Worm (Caenorhabditis elegans) whole organism, early embryonic: ENCODE measurements around the gene srh-178.

Source experiments
- B0310.2 ChIP-seq: sonication (generic microtip); optimal IDR thresholded peaks from 2 replicates; lab custom pipeline; 2016; ENCODE audit warnings: mild to moderate bottlenecking, missing genetic modification characterization, missing compliant biosample characterization
- F13C5.2 ChIP-seq: sonication (generic microtip); optimal IDR thresholded peaks from 2 replicates; lab custom pipeline; 2017; ENCODE audit warnings: mild to moderate bottlenecking, missing genetic modification characterization, inconsistent platforms, missing compliant biosample characterization
- aly-1 ChIP-seq: sonication (generic microtip); optimal IDR thresholded peaks from 2 replicates; lab custom pipeline; 2016; ENCODE audit warnings: missing genetic modification characterization, missing compliant biosample characterization
- ama-1 ChIP-seq: fragments of 150-350 bp; optimal IDR thresholded peaks from 2 replicates; lab custom pipeline; 2014
- ceh-13 ChIP-seq: fragments of 200-800 bp; sonication (Bioruptor generic); optimal IDR thresholded peaks from 2 replicates; lab custom pipeline; 2018; ENCODE audit warnings: mild to moderate bottlenecking, missing genetic modification characterization, missing compliant biosample characterization
- ceh-36 ChIP-seq: sonication (generic microtip); optimal IDR thresholded peaks from 2 replicates; lab custom pipeline; 2016; ENCODE audit warnings: missing genetic modification characterization, inconsistent platforms, missing compliant biosample characterization
- ets-7 ChIP-seq: sonication (generic microtip); optimal IDR thresholded peaks from 2 replicates; lab custom pipeline; 2016; ENCODE audit warnings: missing genotype, missing genetic modification characterization, missing compliant biosample characterization
- flt-1 ChIP-seq: fragments of 200-800 bp; sonication (Bioruptor generic); IDR thresholded peaks from 2 replicates; pipeline ENCODE4 v1.3.6; 2022; ENCODE audit warnings: missing genetic modification characterization, missing compliant biosample characterization
- hmbx-1 ChIP-seq: sonication (generic microtip); optimal IDR thresholded peaks from 2 replicates; lab custom pipeline; 2016; ENCODE audit warnings: mild to moderate bottlenecking, missing genetic modification characterization, missing compliant biosample characterization
- hmg-4 ChIP-seq: fragments of 200-800 bp; sonication (Bioruptor generic); optimal IDR thresholded peaks from 2 replicates; lab custom pipeline; 2018; ENCODE audit warnings: mild to moderate bottlenecking, missing genetic modification characterization, missing compliant biosample characterization
- hnd-1 ChIP-seq: sonication (generic microtip); optimal IDR thresholded peaks from 2 replicates; lab custom pipeline; 2016; ENCODE audit warnings: missing genetic modification characterization, missing compliant biosample characterization
- pes-1 ChIP-seq: fragments of 200-800 bp; sonication (Bioruptor generic); IDR thresholded peaks from 2 replicates; pipeline ENCODE4 v1.3.6; 2022; ENCODE audit warnings: missing genetic modification reagents, missing genetic modification characterization, missing compliant biosample characterization
- scrt-1 ChIP-seq: fragments of 200-800 bp; sonication (Bioruptor generic); IDR thresholded peaks from 2 replicates; pipeline ENCODE4 v1.3.6; 2022; ENCODE audit warnings: missing genetic modification characterization, missing compliant biosample characterization
- sea-1 ChIP-seq: fragments of 200-800 bp; sonication (Bioruptor generic); conservative IDR thresholded peaks from 2 replicates; pipeline ENCODE4 v1.3.6; 2022; ENCODE audit warnings: missing genetic modification characterization, missing compliant biosample characterization
- tbx-11 ChIP-seq: fragments of 200-800 bp; sonication (Bioruptor generic); IDR thresholded peaks from 2 replicates; pipeline ENCODE4 v1.3.6; 2022; ENCODE audit warnings: missing genetic modification characterization, missing compliant biosample characterization
- tbx-37 ChIP-seq: fragments of 200-800 bp; sonication (Bioruptor generic); conservative IDR thresholded peaks from 2 replicates; pipeline ENCODE4 v1.3.6; 2022; ENCODE audit warnings: missing genetic modification reagents, missing genetic modification characterization, missing compliant biosample characterization
- tra-4 ChIP-seq: sonication (generic microtip); optimal IDR thresholded peaks from 2 replicates; lab custom pipeline; 2017; ENCODE audit warnings: missing genetic modification characterization, missing compliant biosample characterization

Gene srh-178

DNA sequence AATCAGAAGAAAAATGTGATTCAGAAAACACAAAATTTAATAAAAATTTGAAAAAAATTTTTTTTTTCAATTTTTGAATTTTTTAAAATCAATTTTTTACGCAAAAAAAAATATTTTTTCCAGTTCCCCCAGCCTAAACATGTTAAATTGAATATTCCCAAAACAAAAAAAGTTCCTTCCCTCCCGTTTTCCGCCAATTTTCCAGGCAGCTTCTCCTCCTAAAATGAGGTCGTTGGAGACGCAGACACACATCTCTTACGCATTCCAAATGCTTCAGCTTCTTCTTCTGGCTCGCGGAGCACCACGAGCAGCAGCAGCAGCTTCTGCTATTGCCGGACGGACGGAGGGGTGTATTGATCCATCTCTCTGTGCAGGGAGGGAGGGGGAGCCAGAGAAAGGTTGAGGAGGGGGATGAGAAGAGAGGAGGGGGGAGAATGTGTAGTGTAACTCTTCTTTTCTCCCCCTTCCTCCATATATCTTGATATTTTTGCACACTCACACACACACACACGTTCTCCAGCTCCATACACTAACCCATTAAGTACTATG, 10.2 kb upstream of the srh-178 start:
- TF ChIP-seq scrt-1 (GFP tag; lab: Robert Waterston, UW) (no peak), ceh-13 (GFP tag; lab: Kevin White, UChicago) (no peak), hnd-1 (no peak), tra-4 (tag; lab: Kevin White, UChicago) (no peak), F13C5.2 (tag; lab: Kevin White, UChicago) (peak; percentile 58), hmg-4 (GFP tag; lab: Kevin White, UChicago) (peak; percentile 33)

DNA sequence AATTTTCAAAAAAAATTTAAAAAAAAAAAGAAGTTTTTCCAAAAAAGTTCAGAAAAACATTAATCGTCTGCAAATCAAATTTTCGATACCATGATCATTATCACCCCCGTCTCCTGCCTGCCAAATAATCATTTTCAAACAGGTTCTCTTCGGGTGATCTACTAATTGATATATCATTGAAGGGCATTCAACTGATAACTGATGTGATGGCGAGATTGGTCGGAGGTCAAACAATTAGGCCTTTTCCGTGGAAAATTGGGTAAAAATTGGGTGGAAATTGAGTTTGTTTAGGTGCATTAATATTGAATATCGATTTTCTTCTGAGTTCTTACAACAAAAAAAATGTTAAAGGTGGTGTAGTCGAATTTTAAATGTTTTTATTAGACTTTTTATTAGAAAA, 7.0 kb upstream of the srh-178 start, which contains the start of gene Y51A2D.18:
Gene Y51A2D.18, minus strand, starts transcription at position 101 of the 400 bp plus-strand sequence.
- TF ChIP-seq pes-1 (GFP tag; lab: Robert Waterston, UW) = no peak

DNA sequence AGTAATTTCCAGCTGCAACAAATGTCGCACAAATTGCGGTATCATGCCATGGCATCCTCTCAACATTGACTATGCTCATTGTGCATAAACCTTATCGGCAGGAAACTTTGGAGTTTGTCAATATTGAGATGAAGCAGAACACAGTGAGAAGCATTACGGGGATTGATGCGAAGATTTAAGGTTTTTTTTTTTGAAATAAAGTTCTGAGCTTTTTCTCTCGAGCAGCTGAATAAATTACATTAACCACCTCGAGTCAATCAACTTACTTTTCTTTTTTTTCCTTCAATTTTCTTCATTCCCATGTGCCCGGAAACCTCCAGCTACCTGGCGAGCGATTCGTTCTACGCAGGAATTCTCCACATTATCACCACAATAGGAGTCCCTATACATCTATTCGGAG, 4.0 kb downstream of the srh-178 start, which contains the start of gene srh-179:
Gene srh-179, plus strand, starts transcription at position 301 of the 400 bp plus-strand sequence.
- TF ChIP-seq sea-1 (GFP tag; lab: Robert Waterston, UW) (no peak), tra-4 (tag; lab: Kevin White, UChicago) (no peak), B0310.2 (tag; lab: Kevin White, UChicago) (no peak)

DNA sequence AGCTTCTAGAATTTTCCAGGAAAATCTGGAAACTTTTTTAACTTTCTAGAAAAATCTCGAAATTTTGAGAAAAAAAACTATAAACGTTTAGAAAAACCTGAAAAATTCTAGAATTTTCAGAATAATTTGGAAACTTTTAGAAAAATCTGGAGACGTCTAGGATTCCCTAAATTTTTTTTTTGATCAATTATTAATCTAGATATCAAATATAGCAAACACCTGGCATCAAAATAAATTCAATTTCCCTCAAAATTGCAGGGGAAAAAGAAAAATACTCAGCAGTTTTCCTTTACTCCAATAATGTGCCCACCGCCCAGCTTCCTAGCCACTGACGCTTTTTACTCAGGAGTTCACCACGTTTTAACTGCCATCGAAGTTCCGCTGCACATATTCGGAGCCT, 5.9 kb downstream of the srh-178 start, which contains the start of gene srh-181:
Gene srh-181, plus strand, starts transcription at position 301 of the 400 bp plus-strand sequence.
- TF ChIP-seq scrt-1 (GFP tag; lab: Robert Waterston, UW) (no peak), ets-7 (no peak), tbx-11 (GFP tag; lab: Robert Waterston, UW) (no peak), hmbx-1 (no peak), aly-1 (tag; lab: Kevin White, UChicago) (no peak), hmg-4 (GFP tag; lab: Kevin White, UChicago) (no peak), F13C5.2 (tag; lab: Kevin White, UChicago) (no peak), B0310.2 (tag; lab: Kevin White, UChicago) (no peak), ceh-13 (GFP tag; lab: Kevin White, UChicago) (no peak), pes-1 (GFP tag; lab: Robert Waterston, UW) (no peak), flt-1 (GFP tag; lab: Robert Waterston, UW) (no peak), sea-1 (GFP tag; lab: Robert Waterston, UW) (no peak), ama-1 (lab: Kevin White, UChicago) (no peak)

- no peak for TF ChIP-seq flt-1 (GFP tag; lab: Robert Waterston, UW)
These were observed 6.7 kb downstream of the srh-178 start, which contains the start of gene srh-182 for ce11 chrV:18473415-18473814. Gene srh-182, minus strand, starts transcription at chrV:18473515.

DNA sequence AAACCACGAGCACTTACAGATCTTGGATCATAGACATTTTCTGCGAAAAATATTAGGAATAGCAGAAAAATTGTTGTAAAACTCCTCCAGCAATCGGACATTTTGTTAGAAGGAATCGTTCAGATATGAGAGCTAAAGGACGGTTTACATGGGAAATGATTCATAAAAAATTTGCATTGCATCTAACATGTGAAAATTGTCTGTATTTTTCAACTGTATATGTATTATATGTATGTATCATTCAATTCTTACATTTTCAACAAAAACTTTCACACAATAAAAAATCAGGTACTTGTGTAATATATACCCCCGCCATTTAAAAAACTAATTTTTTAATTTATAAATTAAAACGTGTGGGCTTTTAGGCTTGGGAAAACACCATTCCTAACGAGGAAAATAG, 12.0 kb downstream of the srh-178 start, which contains the start of gene ZK228.13:
Gene ZK228.13, minus strand, starts transcription at position 101 of the 400 bp plus-strand sequence.
- TF ChIP-seq scrt-1 (GFP tag; lab: Robert Waterston, UW) = no peak
- no peak for TF ChIP-seq ceh-36 (tag; lab: Kevin White, UChicago)
- no peak for TF ChIP-seq hmg-4 (GFP tag; lab: Kevin White, UChicago)
- no peak for TF ChIP-seq tbx-11 (GFP tag; lab: Robert Waterston, UW)
- TF ChIP-seq ama-1 (lab: Kevin White, UChicago) = no peak
- no peak for TF ChIP-seq flt-1 (GFP tag; lab: Robert Waterston, UW)
- TF ChIP-seq sea-1 (GFP tag; lab: Robert Waterston, UW) = no peak
- TF ChIP-seq pes-1 (GFP tag; lab: Robert Waterston, UW) = no peak

- TF ChIP-seq F13C5.2 (tag; lab: Kevin White, UChicago) (no peak), pes-1 (GFP tag; lab: Robert Waterston, UW) (no peak), hmg-4 (GFP tag; lab: Kevin White, UChicago) (no peak), ceh-36 (tag; lab: Kevin White, UChicago) (no peak), flt-1 (GFP tag; lab: Robert Waterston, UW) (no peak), aly-1 (tag; lab: Kevin White, UChicago) (no peak), ets-7 (no peak), tbx-11 (GFP tag; lab: Robert Waterston, UW) (no peak), tra-4 (tag; lab: Kevin White, UChicago) (no peak), B0310.2 (tag; lab: Kevin White, UChicago) (no peak), sea-1 (GFP tag; lab: Robert Waterston, UW) (no peak), tbx-37 (no peak), ceh-13 (GFP tag; lab: Kevin White, UChicago) (no peak), scrt-1 (GFP tag; lab: Robert Waterston, UW) (no peak), hmbx-1 (no peak), hnd-1 (no peak), ama-1 (lab: Kevin White, UChicago) (no peak)
These were observed 17.7 kb downstream of the srh-178 start, which contains the start of gene ZK228.4 for ce11 chrV:18462365-18462837. Gene ZK228.4, plus strand, starts transcription at chrV:18462787.

DNA sequence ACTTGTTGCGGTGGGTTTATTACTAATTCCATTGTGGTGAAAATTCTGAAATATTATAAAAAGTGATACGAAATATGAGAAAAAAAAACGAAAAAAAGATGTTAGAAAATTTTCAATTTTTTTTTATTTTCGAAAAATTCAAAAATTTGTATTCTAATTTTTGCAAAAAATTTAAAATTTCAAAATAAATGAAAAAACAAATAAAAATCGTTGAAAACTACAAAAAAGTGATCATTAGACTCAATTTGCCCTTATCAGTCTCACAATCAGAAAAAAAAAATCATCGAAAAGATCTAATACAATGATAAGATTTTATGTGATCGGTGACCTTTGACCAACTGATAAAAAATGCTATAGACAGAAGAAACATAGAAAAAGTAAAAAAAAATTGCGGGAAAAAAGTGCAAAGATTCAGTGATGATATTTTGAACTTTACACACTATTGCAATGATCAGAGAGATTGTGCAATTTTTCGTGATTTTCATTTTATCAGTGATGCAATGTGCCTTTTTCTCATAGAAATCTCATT, 18.9 kb downstream of the srh-178 start, which contains the start of gene ZK228.3:
Gene ZK228.3, minus strand, starts transcription at position 51 of the 529 bp plus-strand sequence.
- TF ChIP-seq scrt-1 (GFP tag; lab: Robert Waterston, UW) = no peak
- no peak for TF ChIP-seq ceh-36 (tag; lab: Kevin White, UChicago)
